5 fruit fly cellular contexts compared by ENCODE assay signal in the genomic region with DNA sequence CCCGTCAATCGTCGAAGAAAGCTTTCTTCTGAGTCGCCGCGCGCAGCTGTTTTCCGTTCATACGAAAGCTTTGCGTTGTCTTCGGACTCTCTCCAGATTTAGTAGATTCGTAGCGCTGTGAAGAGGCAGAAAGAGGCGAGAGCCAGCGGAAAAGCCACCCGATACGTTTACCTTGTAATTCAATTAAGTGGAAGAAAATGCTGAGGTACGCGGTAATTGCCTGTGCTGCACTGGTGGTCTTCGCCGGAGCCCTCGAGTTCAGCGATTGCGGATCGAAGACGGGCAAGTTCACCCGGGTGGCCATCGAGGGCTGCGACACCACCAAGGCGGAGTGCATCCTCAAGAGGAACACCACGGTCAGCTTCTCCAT.
TF ChIP-seq lines count a peak whose summit lies in the region.

A gene (plus strand): TSS at position 99 of the 370 bp plus-strand sequence.

- TF ChIP-seq CTCF in whole organism, embryonic (GFP tag; optimal IDR thresholded peaks at IDR 0.05; lab: Kevin White, UChicago) = no peak

TF ChIP-seq in whole organism, adult, 20 proteins besides CTCF, POLR2A, EP300 and RAD21:
- TF ChIP-seq CG7101 (tag; optimal IDR thresholded peaks at IDR 0.05; lab: Kevin White, UChicago) (no peak), tj (GFP tag; optimal IDR thresholded peaks at IDR 0.05; lab: Kevin White, UChicago) (peak; percentile 98), bab1 (GFP tag; optimal IDR thresholded peaks at IDR 0.05; lab: Kevin White, UChicago) (peak; percentile 56), ovo (GFP tag; optimal IDR thresholded peaks at IDR 0.05; lab: Kevin White, UChicago) (no peak)

TF ChIP-seq in whole organism, embryonic, 481 proteins besides CTCF, POLR2A, EP300 and RAD21 (continues in another document):
- no peak for TF ChIP-seq Dip2 (GFP tag; IDR thresholded peaks at IDR 0.05; lab: Robert Waterston, UW)
- TF ChIP-seq CG10543 (GFP tag; optimal IDR thresholded peaks at IDR 0.05; lab: Kevin White, UChicago) = no peak
- no peak for TF ChIP-seq scrt (GFP tag; optimal IDR thresholded peaks at IDR 0.05; lab: Kevin White, UChicago)
- no peak for TF ChIP-seq br (optimal IDR thresholded peaks at IDR 0.05; lab: Kevin White, UChicago)
- peak; percentile 54 for TF ChIP-seq Jarid2 (GFP tag; optimal IDR thresholded peaks at IDR 0.05; lab: Kevin White, UChicago)
- TF ChIP-seq nom (GFP tag; optimal IDR thresholded peaks at IDR 0.05; lab: Kevin White, UChicago) = peak; percentile 21
- no peak for TF ChIP-seq CG17568 (GFP tag; optimal IDR thresholded peaks at IDR 0.05; lab: Kevin White, UChicago)
- TF ChIP-seq Ets65A (GFP tag; lab: Kevin White, UChicago) = peak; percentile 32
- TF ChIP-seq sens-2 (GFP tag; IDR thresholded peaks at IDR 0.05; lab: Robert Waterston, UW) = no peak
- no peak for TF ChIP-seq MTF-1 (GFP tag; optimal IDR thresholded peaks at IDR 0.05; lab: Kevin White, UChicago; ENCODE audit: borderline replicate concordance)
- 0 out of 3 replicates have a peak, but pooled peaks have one; percentile 28 for TF ChIP-seq ci (GFP tag; IDR thresholded peaks at IDR 0.05; lab: Robert Waterston, UW)
- TF ChIP-seq MBD-R2 (GFP tag; IDR thresholded peaks at IDR 0.05; lab: Robert Waterston, UW) = peak; percentile 7; the same call in 1 of the 2 replicates
- peak in 1 of 2 experiments; percentile 0 for TF ChIP-seq Trl (optimal IDR thresholded peaks at IDR 0.05; lab: Kevin White, UChicago)
- TF ChIP-seq Trl (GFP tag; optimal IDR thresholded peaks at IDR 0.05; lab: Kevin White, UChicago) = no peak
- TF ChIP-seq Spps (tag; optimal IDR thresholded peaks at IDR 0.05; lab: Kevin White, UChicago) = no peak
- no peak for TF ChIP-seq nmo (GFP tag; optimal IDR thresholded peaks at IDR 0.05; lab: Kevin White, UChicago)
- TF ChIP-seq phol (tag; optimal IDR thresholded peaks at IDR 0.05; lab: Kevin White, UChicago) = no peak
- 0 out of 4 replicates have a peak, but pooled peaks have one; percentile 2 for TF ChIP-seq Gug (GFP tag; IDR thresholded peaks at IDR 0.05; lab: Robert Waterston, UW)
- TF ChIP-seq so (GFP tag; IDR thresholded peaks at IDR 0.05; lab: Robert Waterston, UW) = 0 out of 3 replicates have a peak, but pooled peaks have one; percentile 31
- TF ChIP-seq Atf6 (GFP tag; IDR thresholded peaks at IDR 0.05; lab: Robert Waterston, UW) = no peak

TF ChIP-seq in whole organism, prepupa, 60 proteins besides CTCF, POLR2A, EP300 and RAD21:
- TF ChIP-seq CG16779 (tag; optimal IDR thresholded peaks at IDR 0.05; lab: Kevin White, UChicago) = no peak
- TF ChIP-seq pdm3 (GFP tag; optimal IDR thresholded peaks at IDR 0.05; lab: Kevin White, UChicago) = no peak
- no peak for TF ChIP-seq OdsH (GFP tag; optimal IDR thresholded peaks at IDR 0.05; lab: Kevin White, UChicago)
- no peak for TF ChIP-seq CG11762 (GFP tag; optimal IDR thresholded peaks at IDR 0.05; lab: Kevin White, UChicago; ENCODE audit: insufficient read depth)
- TF ChIP-seq Smox (GFP tag; optimal IDR thresholded peaks at IDR 0.05; lab: Kevin White, UChicago) = no peak
- no peak for TF ChIP-seq CG6808 (GFP tag; optimal IDR thresholded peaks at IDR 0.05; lab: Kevin White, UChicago)
- peak; percentile 28 for TF ChIP-seq Eip78C (GFP tag; lab: Kevin White, UChicago)
- TF ChIP-seq CG10669 (GFP tag; optimal IDR thresholded peaks at IDR 0.05; lab: Kevin White, UChicago) = no peak
- no peak for TF ChIP-seq spab (GFP tag; optimal IDR thresholded peaks at IDR 0.05; lab: Kevin White, UChicago)
- no peak for TF ChIP-seq CG8119 (GFP tag; IDR thresholded peaks at IDR 0.05; lab: Robert Waterston, UW)
- TF ChIP-seq Eip75B (GFP tag; optimal IDR thresholded peaks at IDR 0.05; lab: Kevin White, UChicago) = no peak
- no peak for TF ChIP-seq CG31627 (GFP tag; optimal IDR thresholded peaks at IDR 0.05; lab: Kevin White, UChicago)
- TF ChIP-seq svp (GFP tag; lab: Kevin White, UChicago) = peak; percentile 63
- TF ChIP-seq CG3919 (GFP tag; optimal IDR thresholded peaks at IDR 0.05; lab: Kevin White, UChicago) = peak; percentile 3
- TF ChIP-seq Sox102F (GFP tag; optimal IDR thresholded peaks at IDR 0.05; lab: Kevin White, UChicago) = no peak
- TF ChIP-seq CG6276 (GFP tag; optimal IDR thresholded peaks at IDR 0.05; lab: Kevin White, UChicago) = no peak
- no peak for TF ChIP-seq Eip93F (GFP tag; optimal IDR thresholded peaks at IDR 0.05; lab: Kevin White, UChicago)
- no peak for TF ChIP-seq vri (GFP tag; optimal IDR thresholded peaks at IDR 0.05; lab: Kevin White, UChicago)
- TF ChIP-seq Hr38 (GFP tag; optimal IDR thresholded peaks at IDR 0.05; lab: Kevin White, UChicago) = no peak
- no peak for TF ChIP-seq dsx (GFP tag; optimal IDR thresholded peaks at IDR 0.05; lab: Kevin White, UChicago; ENCODE audit: poor library complexity, severe bottlenecking)
TF ChIP-seq in whole organism, prepupa: peak in this region for 3.

TF ChIP-seq in whole organism, pupa, 21 proteins besides CTCF, POLR2A, EP300 and RAD21:
- no peak for TF ChIP-seq rn (GFP tag; IDR thresholded peaks at IDR 0.05; lab: Robert Waterston, UW)
- 0 out of 2 replicates have a peak, but pooled peaks have one; percentile 33 for TF ChIP-seq CG12605 (GFP tag; IDR thresholded peaks at IDR 0.05; lab: Robert Waterston, UW)
TF ChIP-seq in whole organism, pupa: peak in this region for 1.

TF ChIP-seq in whole organism, wandering third instar larva, 38 proteins besides CTCF, POLR2A, EP300 and RAD21:
- TF ChIP-seq GATAd (GFP tag; optimal IDR thresholded peaks at IDR 0.05; lab: Kevin White, UChicago) (no peak), usp (GFP tag; optimal IDR thresholded peaks at IDR 0.05; lab: Kevin White, UChicago) (no peak), Hnf4 (GFP tag; optimal IDR thresholded peaks at IDR 0.05; lab: Kevin White, UChicago) (no peak), rgr (GFP tag; optimal IDR thresholded peaks at IDR 0.05; lab: Kevin White, UChicago) (no peak), Dif (GFP tag; optimal IDR thresholded peaks at IDR 0.05; lab: Kevin White, UChicago; ENCODE audit: partially characterized antibody) (peak; percentile 4), brk (GFP tag; optimal IDR thresholded peaks at IDR 0.05; lab: Kevin White, UChicago) (no peak), HLH106 (tag; optimal IDR thresholded peaks at IDR 0.05; lab: Kevin White, UChicago) (no peak), Sp1 (GFP tag; optimal IDR thresholded peaks at IDR 0.05; lab: Kevin White, UChicago) (no peak), dl (GFP tag; optimal IDR thresholded peaks at IDR 0.05; lab: Kevin White, UChicago; ENCODE audit: insufficient read depth in 1 of 2, partially characterized antibody in 2 of 2) (peak; percentile 11 to 29), Mio (GFP tag; optimal IDR thresholded peaks at IDR 0.05; lab: Kevin White, UChicago) (no peak), sage (GFP tag; optimal IDR thresholded peaks at IDR 0.05; lab: Kevin White, UChicago) (no peak), lola (GFP tag; optimal IDR thresholded peaks at IDR 0.05; lab: Kevin White, UChicago) (no peak), jim (GFP tag; optimal IDR thresholded peaks at IDR 0.05; lab: Kevin White, UChicago) (no peak)
